Worm (Caenorhabditis elegans): Measurements from ENCODE around the gene Y82E9BR.14.

DNA sequence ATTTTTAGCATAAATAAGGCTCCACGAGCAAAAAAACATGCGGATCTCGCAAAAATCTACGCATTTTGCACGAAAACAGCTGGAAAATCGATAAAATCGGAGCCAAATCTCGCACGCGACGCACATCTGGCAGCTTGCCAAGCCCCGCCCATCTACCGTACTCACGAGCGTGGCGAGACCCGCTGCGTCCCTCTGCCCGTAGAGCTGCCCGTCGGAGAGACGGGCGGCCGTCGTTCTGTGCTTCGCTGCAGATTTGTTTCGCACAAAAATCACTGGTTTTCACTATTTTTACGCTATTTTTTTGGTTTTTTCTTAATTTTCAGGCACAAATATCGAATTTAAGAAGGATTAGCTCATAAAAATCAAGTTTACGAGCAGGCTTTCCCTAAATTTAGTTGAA, 4.8 kb upstream of the Y82E9BR.14 start:
- TF ChIP-seq pha-4 (GFP tag; IDR thresholded peaks at IDR 0.05) (peak; percentile 82), pha-4 (tag; optimal IDR thresholded peaks at IDR 0.05) (no peak), nhr-77 (tag; optimal IDR thresholded peaks at IDR 0.05) (peak; percentile 87), lsy-2 (tag; optimal IDR thresholded peaks at IDR 0.05) (peak; percentile 96 to 99), attf-4 (tag; optimal IDR thresholded peaks at IDR 0.05) (no peak), mdt-29 (GFP tag; IDR thresholded peaks at IDR 0.05) (peak; percentile 61)
